Worm (Caenorhabditis elegans) whole organism, young adult: ENCODE measurements around the gene eng-1.

ENCODE experiments used
- B0019.2 ChIP-seq: fragments of 200-800 bp; sonication (Bioruptor generic); conservative IDR thresholded peaks from 2 replicates; pipeline ENCODE4 v1.3.6; 2022; ENCODE audit warnings: missing genetic modification reagents, missing genetic modification characterization, missing compliant biosample characterization
- B0261.1 ChIP-seq: sonication (generic microtip); optimal IDR thresholded peaks from 2 replicates; lab custom pipeline; 2016; ENCODE audit warnings: mild to moderate bottlenecking, missing genetic modification characterization, moderate library complexity, missing compliant biosample characterization
- B0336.3 ChIP-seq: fragments of 200-800 bp; sonication (Bioruptor generic); IDR thresholded peaks from 2 replicates; pipeline ENCODE4 v1.3.6; 2022; ENCODE audit warnings: missing genetic modification characterization, missing compliant biosample characterization
- D2030.7 ChIP-seq: fragments of 200-800 bp; sonication (Bioruptor generic); IDR thresholded peaks from 2 replicates; pipeline ENCODE4 v1.3.6; 2022; ENCODE audit warnings: missing genetic modification reagents, missing genetic modification characterization, missing compliant biosample characterization
- F22D6.2 ChIP-seq: sonication (generic microtip); optimal IDR thresholded peaks from 2 replicates; lab custom pipeline; 2016; ENCODE audit warnings: mild to moderate bottlenecking, missing genetic modification characterization, missing compliant biosample characterization
- F23B12.7 ChIP-seq: sonication (generic microtip); optimal IDR thresholded peaks from 2 replicates; lab custom pipeline; 2017; ENCODE audit warnings: missing genetic modification characterization, mild to moderate bottlenecking, missing compliant biosample characterization, antibody characterized with exemption, moderate library complexity; ENCODE audit not compliant: insufficient read depth
- F39B2.1 ChIP-seq: fragments of 200-800 bp; sonication (Bioruptor generic); IDR thresholded peaks from 2 replicates; pipeline ENCODE4 v1.3.6; 2022; ENCODE audit warnings: missing genetic modification reagents, missing genetic modification characterization, missing compliant biosample characterization
- F57A8.1 ChIP-seq: fragments of 200-800 bp; sonication (Bioruptor generic); optimal IDR thresholded peaks from 2 replicates; lab custom pipeline; 2018; ENCODE audit warnings: mild to moderate bottlenecking, missing genetic modification characterization, moderate library complexity, missing compliant biosample characterization
- F57C9.4 ChIP-seq: sonication (generic microtip); optimal IDR thresholded peaks from 2 replicates; lab custom pipeline; 2017; ENCODE audit warnings: mild to moderate bottlenecking, missing genetic modification characterization, missing compliant biosample characterization
- Y53F4B.3 ChIP-seq: fragments of 200-800 bp; sonication (Bioruptor generic); IDR thresholded peaks from 2 replicates; pipeline ENCODE4 v1.3.6; 2022; ENCODE audit warnings: missing genetic modification reagents, missing genetic modification characterization, missing compliant biosample characterization
- Y67H2A.10 ChIP-seq: fragments of 200-800 bp; sonication (Bioruptor generic); conservative IDR thresholded peaks from 2 replicates; pipeline ENCODE4 v1.3.6; 2022; ENCODE audit warnings: missing genetic modification reagents, missing genetic modification characterization, missing compliant biosample characterization
- Y79H2A.3 ChIP-seq: fragments of 200-800 bp; sonication (Bioruptor generic); conservative IDR thresholded peaks from 2 replicates; pipeline ENCODE4 v1.3.6; 2022; ENCODE audit warnings: missing genetic modification reagents, missing genetic modification characterization, missing compliant biosample characterization
- akir-1 ChIP-seq: fragments of 200-800 bp; sonication (Bioruptor generic); optimal IDR thresholded peaks from 2 replicates; lab custom pipeline; 2018; ENCODE audit warnings: mild to moderate bottlenecking, missing genetic modification characterization, moderate library complexity, missing compliant biosample characterization
- ama-1 ChIP-seq, 3 experiments: fragments of 150-350 bp in 1 of 3; sonication (generic microtip) in 2 of 3; optimal IDR thresholded peaks; 2 replicates each; lab custom pipeline; 2014 to 2018; ENCODE audit warnings: missing biosample characterization in 2 of 3, missing genetic modification characterization in 2 of 3, missing genetic modification reagents in 2 of 3
- aptf-2 ChIP-seq: fragments of 200-800 bp; sonication (Bioruptor generic); conservative IDR thresholded peaks from 2 replicates; pipeline ENCODE4 v1.3.6; 2022; ENCODE audit warnings: missing genetic modification reagents, missing genetic modification characterization, missing compliant biosample characterization
- aptf-3 ChIP-seq: fragments of 200-800 bp; sonication (Bioruptor generic); IDR thresholded peaks from 2 replicates; pipeline ENCODE4 v1.3.6; 2022; ENCODE audit warnings: missing genetic modification characterization, missing compliant biosample characterization
- atf-7 ChIP-seq: sonication (generic microtip); optimal IDR thresholded peaks from 2 replicates; lab custom pipeline; 2017; ENCODE audit warnings: mild to moderate bottlenecking, missing genetic modification characterization, missing compliant biosample characterization
- attf-5 ChIP-seq: fragments of 200-800 bp; sonication (Bioruptor generic); optimal IDR thresholded peaks from 2 replicates; lab custom pipeline; 2018; ENCODE audit warnings: mild to moderate bottlenecking, missing genetic modification characterization, missing compliant biosample characterization
- bed-1 ChIP-seq: fragments of 200-800 bp; sonication (Bioruptor generic); IDR thresholded peaks from 2 replicates; pipeline ENCODE4 v1.3.6; 2022; ENCODE audit warnings: missing genetic modification reagents, missing genetic modification characterization, missing compliant biosample characterization
- cebp-1 ChIP-seq, 2 experiments: fragments of 200-800 bp in 1 of 2; sonication (Bioruptor generic) in 1 of 2; sonication (generic microtip) in 1 of 2; IDR thresholded peaks in 1 of 2; optimal IDR thresholded peaks in 1 of 2; 2 replicates each; pipeline versions ENCODE4 v1.3.6 to Lab custom; 2017 to 2022; ENCODE audit warnings: missing compliant biosample characterization in 2 of 2, missing genetic modification characterization in 2 of 2, mild to moderate bottlenecking in 1 of 2, missing genetic modification reagents in 1 of 2, moderate library complexity in 1 of 2
- die-1 ChIP-seq: sonication (generic microtip); optimal IDR thresholded peaks from 2 replicates; lab custom pipeline; 2016; ENCODE audit warnings: missing genotype, mild to moderate bottlenecking, missing genetic modification characterization, missing compliant biosample characterization
- dpff-1 ChIP-seq: sonication (generic microtip); optimal IDR thresholded peaks from 2 replicates; lab custom pipeline; 2017; ENCODE audit warnings: mild to moderate bottlenecking, missing genetic modification characterization, missing compliant biosample characterization
- egl-44 ChIP-seq: fragments of 200-800 bp; sonication (Bioruptor generic); IDR thresholded peaks from 2 replicates; pipeline ENCODE4 v1.3.6; 2022; ENCODE audit warnings: missing genetic modification reagents, missing genetic modification characterization, missing compliant biosample characterization
- fkh-3 ChIP-seq: sonication (generic microtip); optimal IDR thresholded peaks from 2 replicates; lab custom pipeline; 2016; ENCODE audit warnings: mild to moderate bottlenecking, missing genetic modification characterization, missing compliant biosample characterization
- gei-17 ChIP-seq: fragments of 200-800 bp; sonication (Bioruptor generic); optimal IDR thresholded peaks from 2 replicates; lab custom pipeline; 2018; ENCODE audit warnings: mild to moderate bottlenecking, missing genetic modification characterization, missing compliant biosample characterization
- hlh-12 ChIP-seq: sonication (generic microtip); optimal IDR thresholded peaks from 2 replicates; lab custom pipeline; 2016; ENCODE audit warnings: missing genetic modification characterization, missing compliant biosample characterization
- hrde-1 ChIP-seq: sonication (generic microtip); optimal IDR thresholded peaks from 2 replicates; lab custom pipeline; 2016; ENCODE audit warnings: missing genetic modification characterization, mild to moderate bottlenecking, missing compliant biosample characterization, moderate library complexity, missing genotype, missing genetic modification reagents, borderline replicate concordance
- lin-35 ChIP-seq, 3 experiments: fragments of 150-350 bp in 2 of 3; sonication (generic microtip) in 1 of 3; optimal IDR thresholded peaks; 2 replicates each; lab custom pipeline; 2014 to 2018; ENCODE audit warnings: missing biosample characterization in 3 of 3, missing genetic modification characterization in 3 of 3, missing genetic modification reagents in 3 of 3
- lin-40 ChIP-seq: sonication (generic microtip); optimal IDR thresholded peaks from 2 replicates; lab custom pipeline; 2016; ENCODE audit warnings: missing genetic modification characterization, mild to moderate bottlenecking, missing compliant biosample characterization, missing genotype, missing genetic modification reagents
- madf-10 ChIP-seq: sonication (generic microtip); optimal IDR thresholded peaks from 2 replicates; lab custom pipeline; 2016; ENCODE audit warnings: mild to moderate bottlenecking, missing genetic modification characterization, missing compliant biosample characterization
- mel-28 ChIP-seq: sonication (generic microtip); optimal IDR thresholded peaks from 2 replicates; lab custom pipeline; 2016; ENCODE audit warnings: borderline replicate concordance, mild to moderate bottlenecking, missing genetic modification characterization, missing compliant biosample characterization
- nfyb-1 ChIP-seq: fragments of 200-800 bp; sonication (Bioruptor generic); IDR thresholded peaks from 2 replicates; pipeline ENCODE4 v1.3.6; 2022; ENCODE audit warnings: missing genetic modification reagents, missing genetic modification characterization, missing compliant biosample characterization
- nhr-80 ChIP-seq: sonication (generic microtip); optimal IDR thresholded peaks from 2 replicates; lab custom pipeline; 2016; ENCODE audit warnings: missing genetic modification characterization, missing compliant biosample characterization
- nhr-90 ChIP-seq: sonication (generic microtip); optimal IDR thresholded peaks from 2 replicates; lab custom pipeline; 2016; ENCODE audit warnings: missing genotype, mild to moderate bottlenecking, missing genetic modification characterization, missing compliant biosample characterization
- pbrm-1 ChIP-seq: fragments of 200-800 bp; sonication (Bioruptor generic); IDR thresholded peaks from 2 replicates; pipeline ENCODE4 v1.3.6; 2022; ENCODE audit warnings: missing genetic modification reagents, missing genetic modification characterization, missing compliant biosample characterization
- pha-4 ChIP-seq: fragments of 150-350 bp; sonication (generic microtip); optimal IDR thresholded peaks from 2 replicates; lab custom pipeline; 2014; ENCODE audit warnings: missing biosample characterization, missing genetic modification reagents, missing genetic modification characterization
- sdz-38 ChIP-seq: sonication (generic microtip); optimal IDR thresholded peaks from 2 replicates; lab custom pipeline; 2016; ENCODE audit warnings: missing genotype, missing genetic modification characterization, missing compliant biosample characterization
- sea-2 ChIP-seq: fragments of 200-800 bp; sonication (Bioruptor generic); IDR thresholded peaks from 2 replicates; pipeline ENCODE4 v1.3.6; 2022; ENCODE audit warnings: missing genetic modification characterization, missing compliant biosample characterization
- snpc-3.4 ChIP-seq: sonication (generic microtip); optimal IDR thresholded peaks from 2 replicates; lab custom pipeline; 2017; ENCODE audit warnings: missing genetic modification characterization, mild to moderate bottlenecking, missing compliant biosample characterization, antibody characterized with exemption, moderate library complexity, missing genotype, missing genetic modification reagents
- snpc-4 ChIP-seq, 5 experiments: fragments of 150-350 bp in 1 of 5; sonication (generic microtip) in 4 of 5; optimal IDR thresholded peaks; 2 replicates each; lab custom pipeline; 2014 to 2018; ENCODE audit warnings: missing genetic modification characterization in 5 of 5, missing biosample characterization in 3 of 5, antibody characterized with exemption in 2 of 5, mild to moderate bottlenecking in 2 of 5, missing compliant biosample characterization in 2 of 5, missing genotype in 2 of 5, moderate library complexity in 2 of 5, missing genetic modification reagents in 1 of 5
- tbx-9 ChIP-seq: sonication (generic microtip); optimal IDR thresholded peaks from 2 replicates; lab custom pipeline; 2016; ENCODE audit warnings: borderline replicate concordance, missing genetic modification characterization, inconsistent platforms, missing compliant biosample characterization
- unc-130 ChIP-seq: sonication (generic microtip); optimal IDR thresholded peaks from 2 replicates; lab custom pipeline; 2016; ENCODE audit warnings: missing genetic modification reagents, missing genetic modification characterization, missing compliant biosample characterization
- ztf-3 ChIP-seq: fragments of 200-800 bp; sonication (Bioruptor generic); optimal IDR thresholded peaks from 2 replicates; lab custom pipeline; 2018; ENCODE audit warnings: mild to moderate bottlenecking, missing genetic modification characterization, missing compliant biosample characterization

The eng-1 gene

DNA sequence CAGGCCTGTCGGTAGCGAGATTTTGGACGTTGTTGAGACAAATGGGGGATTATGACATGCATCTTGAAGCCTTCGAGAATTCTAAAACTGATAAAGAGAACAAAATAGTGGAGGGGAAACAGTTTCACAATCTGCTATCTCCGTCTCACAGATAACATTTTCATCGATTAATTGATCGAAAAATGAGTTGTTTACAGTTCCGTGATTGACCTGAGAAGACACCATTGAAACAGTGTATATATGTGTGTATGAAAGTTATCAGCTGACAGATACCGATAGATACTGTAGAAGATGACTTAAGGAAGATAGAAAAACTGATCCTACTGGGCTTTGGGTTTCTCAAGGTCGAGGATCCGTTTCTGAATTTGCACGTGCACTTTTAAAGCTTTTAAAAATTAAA lies 29.2 kb downstream of the eng-1 start (continued):
- no peak for TF ChIP-seq aptf-2 (GFP tag; lab: Robert Waterston, UW)
- TF ChIP-seq hlh-12 (tag; lab: Kevin White, UChicago): no peak
- no peak for TF ChIP-seq B0336.3 (GFP tag; lab: Robert Waterston, UW)
- no peak for TF ChIP-seq egl-44 (GFP tag; lab: Robert Waterston, UW)
- no peak for TF ChIP-seq hrde-1
- TF ChIP-seq F57C9.4 (tag; lab: Kevin White, UChicago): no peak
- no peak for TF ChIP-seq sdz-38 (tag; lab: Kevin White, UChicago)
- TF ChIP-seq B0261.1 (tag; lab: Kevin White, UChicago): no peak
- no peak for TF ChIP-seq unc-130 (GFP tag; lab: Kevin White, UChicago)

DNA sequence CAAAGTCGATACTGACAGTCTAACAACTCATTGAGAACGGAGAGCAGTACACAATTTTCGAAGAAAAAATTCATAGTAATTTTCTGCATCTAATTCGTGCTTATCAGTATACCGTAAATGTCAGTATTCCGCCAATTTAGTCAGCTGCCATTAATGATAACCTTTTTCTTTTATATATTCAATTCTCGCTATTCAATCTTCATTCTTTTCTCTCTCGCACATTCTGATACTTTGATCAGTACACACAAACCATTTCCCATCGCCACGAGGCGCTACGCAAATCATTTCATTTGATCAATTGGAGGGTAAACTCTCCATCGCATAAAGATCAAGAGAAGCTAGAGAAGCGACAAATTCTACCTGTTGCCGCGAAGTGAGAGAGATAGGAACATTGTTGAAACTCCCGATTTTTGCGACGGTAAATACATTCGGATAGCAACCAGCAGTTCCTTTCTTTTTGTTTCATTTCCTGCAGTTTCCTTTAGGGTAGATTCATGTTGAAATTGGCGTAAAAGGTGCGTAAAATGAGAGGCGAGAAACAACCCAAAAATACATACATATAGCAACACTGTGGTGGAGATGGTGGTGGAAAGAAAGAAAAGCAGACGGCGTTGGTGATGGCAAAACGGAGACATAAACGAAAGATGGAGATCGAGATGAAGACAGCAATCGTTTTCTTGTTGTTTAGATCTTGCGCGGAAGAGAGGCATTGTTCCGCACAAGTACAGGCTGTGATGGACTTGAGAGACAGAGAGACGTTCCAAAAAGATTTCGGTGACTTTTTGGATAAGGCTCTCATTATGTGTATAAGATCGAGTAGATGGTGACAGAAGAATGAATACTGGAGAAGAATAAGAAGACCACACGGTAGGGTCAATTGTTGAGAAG lies 29.9 kb downstream of the eng-1 start:
- no peak for TF ChIP-seq F57A8.1
- peak; percentile 97 for TF ChIP-seq nhr-80 (tag; lab: Kevin White, UChicago)
- peak; percentile 3 for TF ChIP-seq attf-5
- TF ChIP-seq madf-10: peak; percentile 41
- no peak for TF ChIP-seq cebp-1 (GFP tag; IDR thresholded peaks at IDR 0.05; lab: Robert Waterston, UW)
- TF ChIP-seq cebp-1 (tag; optimal IDR thresholded peaks at IDR 0.05; lab: Kevin White, UChicago): peak; percentile 53
- peak; percentile 53 for TF ChIP-seq atf-7 (tag; lab: Kevin White, UChicago)
- TF ChIP-seq tbx-9 (tag; lab: Kevin White, UChicago): no peak
- no peak for TF ChIP-seq snpc-3.4 (tag; lab: Kevin White, UChicago)
- TF ChIP-seq bed-1 (GFP tag; lab: Robert Waterston, UW): no peak
- 0 out of 2 replicates have a peak, but pooled peaks have one; percentile 17 for TF ChIP-seq egl-44 (GFP tag; lab: Robert Waterston, UW)
- no peak for TF ChIP-seq hlh-12 (tag; lab: Kevin White, UChicago)
- TF ChIP-seq Y53F4B.3 (GFP tag; lab: Robert Waterston, UW): no peak
- TF ChIP-seq die-1 (tag; lab: Kevin White, UChicago): no peak
- TF ChIP-seq lin-40 (tag; lab: Kevin White, UChicago): peak; percentile 34
- TF ChIP-seq pha-4 (tag; lab: Kevin White, UChicago): peak; percentile 66
- TF ChIP-seq sea-2: no peak
- no peak for TF ChIP-seq D2030.7 (GFP tag; lab: Robert Waterston, UW)
- no peak for TF ChIP-seq F39B2.1
- peak; percentile 29 for TF ChIP-seq F23B12.7 (tag; lab: Kevin White, UChicago)
- TF ChIP-seq dpff-1: no peak
- peak; percentile 19 for TF ChIP-seq nhr-90
- TF ChIP-seq B0019.2: no peak
- TF ChIP-seq fkh-3: no peak
- TF ChIP-seq B0336.3 (GFP tag; lab: Robert Waterston, UW): no peak
- no peak for TF ChIP-seq Y67H2A.10
- TF ChIP-seq lin-35 (GFP tag; optimal IDR thresholded peaks at IDR 0.05; lab: Kevin White, UChicago): no peak
- TF ChIP-seq snpc-4 (GFP tag; optimal IDR thresholded peaks at IDR 0.05; lab: Kevin White, UChicago): no peak
- peak in 1 of 4 experiments; percentile 33 for TF ChIP-seq snpc-4 (tag; optimal IDR thresholded peaks at IDR 0.05; lab: Kevin White, UChicago)
- TF ChIP-seq nfyb-1 (GFP tag; lab: Robert Waterston, UW): peak; percentile 60; the same call in 1 of the 2 replicates
- TF ChIP-seq F22D6.2 (tag; lab: Kevin White, UChicago): no peak
- TF ChIP-seq aptf-3 (GFP tag; lab: Robert Waterston, UW): no peak
- TF ChIP-seq pbrm-1: no peak
- no peak for TF ChIP-seq gei-17 (GFP tag; lab: Kevin White, UChicago)
- TF ChIP-seq akir-1 (GFP tag; lab: Kevin White, UChicago): no peak
- TF ChIP-seq ztf-3 (GFP tag; lab: Kevin White, UChicago): no peak
- no peak for TF ChIP-seq mel-28 (tag; lab: Kevin White, UChicago)
- no peak for TF ChIP-seq Y79H2A.3 (GFP tag; lab: Robert Waterston, UW)
- TF ChIP-seq ama-1 (optimal IDR thresholded peaks at IDR 0.05; lab: Kevin White, UChicago): peak; percentile 77
- TF ChIP-seq ama-1 (GFP tag; optimal IDR thresholded peaks at IDR 0.05; lab: Kevin White, UChicago): no peak
